Worm (Caenorhabditis elegans) whole organism, midembryonic: Measurements from ENCODE around the gene nlp-7.

Experiments used
- cog-1 ChIP-seq: sonication (generic microtip); optimal IDR thresholded peaks from 2 replicates; lab custom pipeline; 2016; ENCODE audit warnings: missing genetic modification characterization, missing compliant biosample characterization
- flt-1 ChIP-seq: fragments of 200-800 bp; sonication (Bioruptor generic); IDR thresholded peaks from 2 replicates; pipeline ENCODE4 v1.3.6; 2022; ENCODE audit warnings: missing genetic modification characterization, missing compliant biosample characterization
- klf-2 ChIP-seq: fragments of 200-800 bp; sonication (Bioruptor generic); conservative IDR thresholded peaks from 2 replicates; pipeline ENCODE4 v1.3.6; 2022; ENCODE audit warnings: missing genetic modification reagents, missing genetic modification characterization, missing compliant biosample characterization
- med-1 ChIP-seq: sonication (generic microtip); optimal IDR thresholded peaks from 2 replicates; lab custom pipeline; 2017; ENCODE audit warnings: missing genetic modification characterization, mild to moderate bottlenecking, missing compliant biosample characterization, antibody characterized with exemption, missing genetic modification reagents; ENCODE audit not compliant: insufficient read depth
- ref-1 ChIP-seq: fragments of 200-800 bp; sonication (Bioruptor generic); conservative IDR thresholded peaks from 2 replicates; pipeline ENCODE4 v1.3.6; 2022; ENCODE audit warnings: missing genetic modification reagents, missing genetic modification characterization, missing compliant biosample characterization
- ztf-29 ChIP-seq: fragments of 200-800 bp; sonication (Bioruptor generic); IDR thresholded peaks from 2 replicates; pipeline ENCODE4 v1.3.6; 2022; ENCODE audit warnings: missing genetic modification reagents, missing genetic modification characterization, missing compliant biosample characterization

DNA sequence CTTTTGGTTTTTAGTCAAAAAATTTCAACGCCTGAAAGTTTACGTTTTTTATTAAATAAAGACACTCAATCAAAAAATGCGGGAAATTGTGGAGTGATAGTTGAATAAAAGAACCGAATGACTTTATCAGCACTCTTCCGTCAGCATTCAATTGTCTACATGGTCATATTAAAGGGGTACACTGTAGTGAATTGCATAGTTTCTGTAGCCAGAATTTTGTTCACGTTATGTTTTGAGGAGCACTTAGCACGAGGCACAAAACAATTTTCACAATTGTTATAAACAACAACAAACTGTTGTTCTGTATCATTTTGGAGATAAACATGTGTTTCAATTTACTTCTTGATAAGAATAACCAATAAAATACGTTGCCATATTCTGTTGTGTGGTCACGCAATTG lies 44.0 kb upstream of the nlp-7 start, which contains the start of gene D2021.4:
- TF ChIP-seq cog-1 (tag; lab: Kevin White, UChicago) = no peak
- TF ChIP-seq flt-1 = no peak
- no peak for TF ChIP-seq ztf-29
- no peak for TF ChIP-seq ref-1 (GFP tag; lab: Robert Waterston, UW)
- no peak for TF ChIP-seq klf-2 (GFP tag; lab: Robert Waterston, UW)
- no peak for TF ChIP-seq med-1 (GFP tag; lab: Kevin White, UChicago)
